Fruit fly (Drosophila melanogaster) Kc167 (cell line): ENCODE measurements around the gene Osi7.

Experiments
- Myc ChIP-seq: fragments of >200 bp; optimal IDR thresholded peaks from 2 replicates; lab custom pipeline; 2017; ENCODE audit warnings: missing external identifiers
- Sin3A ChIP-seq: fragments of >200 bp; optimal IDR thresholded peaks from 2 replicates; lab custom pipeline; 2018; ENCODE audit warnings: missing external identifiers
- h ChIP-seq: fragments of >200 bp; optimal IDR thresholded peaks from 3 replicates; lab custom pipeline; 2018; ENCODE audit warnings: missing external identifiers
- psq ChIP-seq: fragments of >200 bp; optimal IDR thresholded peaks from 2 replicates; lab custom pipeline; 2017; ENCODE audit warnings: missing external identifiers
- ttk ChIP-seq: sonication (Bioruptor generic); optimal IDR thresholded peaks from 2 replicates; lab custom pipeline; 2017; ENCODE audit warnings: missing external identifiers

- no peak for TF ChIP-seq Sin3A (lab: Kevin White, UChicago)
- TF ChIP-seq h = no peak
- no peak for TF ChIP-seq Myc (lab: Kevin White, UChicago)
- TF ChIP-seq psq (lab: Kevin White, UChicago) = no peak
- no peak for TF ChIP-seq ttk (lab: Kevin White, UChicago)
Observed at dm6 chr3R:6214227-6214626, 34.6 kb upstream of the Osi7 start.
